Worm (Caenorhabditis elegans) whole organism, late embryonic: ENCODE results near the gene T22D1.18.
A peak's percentile ranks its signal among the peaks of the same experiment; 100 is the strongest.

Experiments used
- C08G9.2 ChIP-seq: sonication (generic microtip); optimal IDR thresholded peaks from 2 replicates; lab custom pipeline; 2016; ENCODE audit warnings: mild to moderate bottlenecking, missing genetic modification characterization, moderate library complexity, missing compliant biosample characterization
- F13H6.1 ChIP-seq: sonication (generic microtip); optimal IDR thresholded peaks from 2 replicates; lab custom pipeline; 2016; ENCODE audit warnings: missing genetic modification characterization, missing compliant biosample characterization
- K09A11.1 ChIP-seq: sonication (generic microtip); optimal IDR thresholded peaks from 2 replicates; lab custom pipeline; 2017; ENCODE audit warnings: antibody characterized with exemption, mild to moderate bottlenecking, missing genetic modification characterization, missing compliant biosample characterization; ENCODE audit not compliant: insufficient read depth
- T23F11.4 ChIP-seq: fragments of 200-800 bp; sonication (Bioruptor generic); optimal IDR thresholded peaks from 2 replicates; lab custom pipeline; 2018; ENCODE audit warnings: mild to moderate bottlenecking, missing genetic modification characterization, missing compliant biosample characterization
- ahr-1 ChIP-seq: sonication (generic microtip); optimal IDR thresholded peaks from 2 replicates; lab custom pipeline; 2016; ENCODE audit warnings: missing genetic modification characterization, missing compliant biosample characterization
- ama-1 ChIP-seq: fragments of 150-350 bp; optimal IDR thresholded peaks from 2 replicates; lab custom pipeline; 2014
- ceh-14 ChIP-seq: sonication (generic microtip); optimal IDR thresholded peaks from 2 replicates; lab custom pipeline; 2016; ENCODE audit warnings: missing genotype, missing genetic modification characterization, missing compliant biosample characterization
- ceh-19 ChIP-seq: fragments of 200-800 bp; sonication (Bioruptor generic); optimal IDR thresholded peaks from 2 replicates; lab custom pipeline; 2018; ENCODE audit warnings: mild to moderate bottlenecking, missing genetic modification characterization, missing compliant biosample characterization
- ceh-2 ChIP-seq: sonication (generic microtip); optimal IDR thresholded peaks from 2 replicates; lab custom pipeline; 2016; ENCODE audit warnings: missing genotype, missing genetic modification characterization, missing compliant biosample characterization
- ceh-31 ChIP-seq: sonication (generic microtip); optimal IDR thresholded peaks from 2 replicates; lab custom pipeline; 2016; ENCODE audit warnings: missing genetic modification characterization, missing compliant biosample characterization
- ceh-6 ChIP-seq: fragments of 200-800 bp; sonication (Bioruptor generic); optimal IDR thresholded peaks from 2 replicates; lab custom pipeline; 2018; ENCODE audit warnings: mild to moderate bottlenecking, missing genetic modification characterization, missing compliant biosample characterization
- ets-4 ChIP-seq: sonication (generic microtip); optimal IDR thresholded peaks from 2 replicates; lab custom pipeline; 2016; ENCODE audit warnings: missing genetic modification characterization, missing compliant biosample characterization
- fkh-10 ChIP-seq: fragments of 150-350 bp; optimal IDR thresholded peaks from 2 replicates; lab custom pipeline; 2014; ENCODE audit warnings: missing biosample characterization, missing genetic modification reagents, missing genetic modification characterization
- fkh-6 ChIP-seq: sonication (generic microtip); optimal IDR thresholded peaks from 2 replicates; lab custom pipeline; 2016; ENCODE audit warnings: missing genetic modification characterization, missing compliant biosample characterization
- gmeb-2 ChIP-seq: sonication (generic microtip); optimal IDR thresholded peaks from 2 replicates; lab custom pipeline; 2016; ENCODE audit warnings: missing genetic modification characterization, inconsistent platforms, missing compliant biosample characterization
- hlh-13 ChIP-seq: fragments of 200-800 bp; sonication (Bioruptor generic); optimal IDR thresholded peaks from 2 replicates; lab custom pipeline; 2018; ENCODE audit warnings: mild to moderate bottlenecking, missing genetic modification characterization, missing compliant biosample characterization
- hlh-15 ChIP-seq: sonication (generic microtip); optimal IDR thresholded peaks from 2 replicates; lab custom pipeline; 2016; ENCODE audit warnings: missing genetic modification characterization, missing compliant biosample characterization
- hlh-30 ChIP-seq: sonication (generic microtip); optimal IDR thresholded peaks from 2 replicates; lab custom pipeline; 2017; ENCODE audit warnings: antibody characterized with exemption, missing genetic modification characterization, missing compliant biosample characterization; ENCODE audit not compliant: insufficient read depth
- hlh-6 ChIP-seq: sonication (generic microtip); optimal IDR thresholded peaks from 2 replicates; lab custom pipeline; 2016; ENCODE audit warnings: missing genotype, missing genetic modification characterization, missing compliant biosample characterization
- lim-6 ChIP-seq: sonication (generic microtip); optimal IDR thresholded peaks from 2 replicates; lab custom pipeline; 2016; ENCODE audit warnings: missing genetic modification characterization, missing compliant biosample characterization
- lin-11 ChIP-seq: fragments of 200-800 bp; sonication (Bioruptor generic); optimal IDR thresholded peaks from 2 replicates; lab custom pipeline; 2018; ENCODE audit warnings: mild to moderate bottlenecking, missing genetic modification characterization, missing compliant biosample characterization
- madf-2 ChIP-seq: sonication (generic microtip); optimal IDR thresholded peaks from 2 replicates; lab custom pipeline; 2017; ENCODE audit warnings: missing genetic modification characterization, missing compliant biosample characterization
- mec-3 ChIP-seq: sonication (generic microtip); optimal IDR thresholded peaks from 2 replicates; lab custom pipeline; 2016; ENCODE audit warnings: borderline replicate concordance, missing genetic modification characterization, missing compliant biosample characterization
- npax-4 ChIP-seq: sonication (generic microtip); optimal IDR thresholded peaks from 2 replicates; lab custom pipeline; 2016; ENCODE audit warnings: missing genetic modification characterization, missing compliant biosample characterization
- pros-1 ChIP-seq: fragments of 150-350 bp; optimal IDR thresholded peaks from 2 replicates; lab custom pipeline; 2014; ENCODE audit warnings: missing biosample characterization, missing genetic modification reagents, missing genetic modification characterization
- ref-2 ChIP-seq: sonication (generic microtip); optimal IDR thresholded peaks from 2 replicates; lab custom pipeline; 2016; ENCODE audit warnings: missing genetic modification characterization, missing compliant biosample characterization
- sox-2 ChIP-seq: fragments of 200-800 bp; sonication (Bioruptor generic); IDR thresholded peaks from 2 replicates; pipeline ENCODE4 v1.3.6; 2022; ENCODE audit warnings: missing genetic modification reagents, missing genetic modification characterization, missing compliant biosample characterization
- syd-9 ChIP-seq: sonication (generic microtip); optimal IDR thresholded peaks from 2 replicates; lab custom pipeline; 2016; ENCODE audit warnings: mild to moderate bottlenecking, missing genetic modification characterization, moderate library complexity, missing compliant biosample characterization
- unc-3 ChIP-seq, 2 experiments: fragments of 200-800 bp in 1 of 2; sonication (Bioruptor generic) in 1 of 2; sonication (generic microtip) in 1 of 2; conservative IDR thresholded peaks in 1 of 2; optimal IDR thresholded peaks in 1 of 2; 2 replicates each; pipeline versions ENCODE4 v1.3.6 to Lab custom; 2016 to 2022; ENCODE audit warnings: missing compliant biosample characterization in 2 of 2, missing genetic modification characterization in 2 of 2, missing genetic modification reagents in 1 of 2
- unc-42 ChIP-seq: sonication (generic microtip); optimal IDR thresholded peaks from 2 replicates; lab custom pipeline; 2016; ENCODE audit warnings: missing genotype, missing genetic modification characterization, missing compliant biosample characterization
- ztf-16 ChIP-seq: sonication (generic microtip); optimal IDR thresholded peaks from 2 replicates; lab custom pipeline; 2017; ENCODE audit warnings: missing genetic modification characterization, missing compliant biosample characterization

T22D1.18 gene

DNA sequence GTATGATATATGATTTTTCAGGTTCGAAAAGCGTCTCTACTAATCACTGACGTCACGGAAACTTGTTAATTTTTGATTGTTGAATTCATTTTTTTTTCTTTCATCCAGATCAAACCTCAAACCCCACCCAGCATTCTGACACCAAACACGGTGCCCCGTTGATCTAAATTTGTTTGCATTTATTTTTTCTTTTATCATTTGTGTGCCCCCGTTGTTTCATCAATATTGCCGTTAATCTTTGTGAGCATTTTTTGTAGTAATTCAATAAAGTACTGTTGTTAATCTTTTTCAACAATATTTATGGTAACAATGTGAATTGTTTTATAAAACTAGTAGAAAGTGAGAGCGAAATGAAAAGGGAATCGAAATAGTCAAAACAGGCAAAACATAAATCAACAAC, 3.1 kb downstream of the T22D1.18 start:
- TF ChIP-seq hlh-15 (tag; lab: Kevin White, UChicago) = no peak
- TF ChIP-seq ztf-16 = no peak
- TF ChIP-seq sox-2 (GFP tag; lab: Robert Waterston, UW) = no peak
- no peak for TF ChIP-seq ama-1 (lab: Kevin White, UChicago)
- TF ChIP-seq F13H6.1 (tag; lab: Kevin White, UChicago) = no peak
- TF ChIP-seq hlh-30 (tag; lab: Kevin White, UChicago) = no peak
- no peak for TF ChIP-seq hlh-13 (GFP tag; lab: Kevin White, UChicago)
- no peak for TF ChIP-seq pros-1
- TF ChIP-seq ets-4 (tag; lab: Kevin White, UChicago) = no peak
- TF ChIP-seq ref-2 (tag; lab: Kevin White, UChicago) = no peak
- no peak for TF ChIP-seq lim-6 (tag; lab: Kevin White, UChicago)
- TF ChIP-seq K09A11.1 (tag; lab: Kevin White, UChicago) = no peak
- no peak for TF ChIP-seq gmeb-2 (tag; lab: Kevin White, UChicago)

DNA sequence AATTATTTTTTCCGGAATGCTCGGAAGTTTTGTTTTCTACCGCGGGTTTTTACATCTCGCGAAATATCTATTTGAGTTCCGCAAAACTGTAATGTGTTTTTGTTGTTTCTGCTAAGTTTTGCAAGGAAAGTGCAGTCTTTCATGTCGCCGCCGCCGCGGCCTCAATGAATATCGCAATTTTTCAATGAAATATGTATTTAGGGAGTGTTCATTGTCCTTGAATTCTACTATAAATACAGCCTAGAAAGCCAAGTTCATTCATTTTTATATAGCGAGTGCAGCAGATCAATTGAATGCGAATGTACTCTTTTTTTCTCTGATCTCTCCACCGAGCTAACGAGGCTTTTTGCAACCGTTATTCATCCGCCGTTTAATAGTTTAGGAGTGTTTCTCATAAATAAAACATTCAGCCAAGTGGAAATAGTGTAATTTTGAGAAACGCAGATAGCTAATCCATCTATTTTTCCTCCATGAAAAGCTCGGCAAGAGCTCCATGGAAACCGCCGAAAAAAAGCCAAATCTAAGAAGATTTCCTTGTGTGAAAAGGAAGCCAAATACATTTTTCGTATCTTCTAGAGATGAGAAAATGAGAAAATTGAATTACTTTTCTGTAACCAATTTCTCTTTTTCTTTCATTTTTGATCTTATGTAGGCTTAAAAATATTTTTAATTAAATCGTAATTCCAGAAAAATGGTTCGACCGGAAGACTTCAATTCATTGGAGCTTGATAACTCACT, 6.9 kb downstream of the T22D1.18 start, which contains the start of gene T22D1.3:
T22D1.3 (plus strand) TSS at position 688 of the 738 bp plus-strand sequence.
- no peak for TF ChIP-seq unc-42 (tag; lab: Kevin White, UChicago)
- no peak for TF ChIP-seq hlh-13 (GFP tag; lab: Kevin White, UChicago)
- TF ChIP-seq ama-1 (lab: Kevin White, UChicago) = peak; percentile 28
- TF ChIP-seq T23F11.4 (GFP tag; lab: Kevin White, UChicago) = no peak

DNA sequence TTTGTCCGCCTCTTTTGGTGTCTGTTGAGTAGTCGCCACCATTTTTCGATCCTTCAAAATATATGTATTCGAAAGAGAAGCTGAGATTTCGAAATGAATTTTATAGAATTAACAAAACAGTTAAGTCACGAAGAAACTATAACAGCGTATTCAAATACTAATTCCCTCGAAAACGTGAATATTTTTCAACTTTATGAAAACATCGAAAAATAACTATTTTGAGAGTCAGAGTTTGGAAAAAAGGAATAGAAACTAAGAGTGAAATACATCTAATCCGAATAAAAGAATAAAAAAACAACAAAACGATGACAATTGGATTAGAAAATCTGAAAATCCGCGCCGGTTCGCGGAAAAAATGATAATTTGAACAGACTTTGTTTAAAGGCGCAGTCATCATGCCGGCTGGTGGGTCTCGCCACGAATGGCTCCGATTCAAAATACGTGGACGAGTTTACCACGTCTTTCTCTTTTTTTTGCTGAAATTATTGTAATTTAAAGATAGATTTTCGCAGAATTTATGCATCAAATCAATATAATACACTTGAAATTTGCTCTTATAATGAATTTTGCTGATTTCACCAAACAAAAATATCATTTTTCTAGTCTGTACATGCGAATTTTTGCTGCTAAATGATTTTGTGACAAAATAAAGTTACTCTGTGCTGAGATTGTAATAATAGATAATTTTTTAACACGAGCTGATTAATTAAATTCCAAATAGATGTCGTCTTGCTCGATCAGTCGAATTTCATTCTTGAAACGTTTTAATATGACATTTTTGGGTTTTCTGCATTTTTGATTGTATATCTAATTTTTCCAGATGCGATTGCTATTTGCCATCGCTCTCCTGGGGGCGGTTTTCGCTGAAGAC, 9.9 kb downstream of the T22D1.18 start, which contains the start of the genes rpn-1 and ribo-1:
rpn-1 (minus strand) TSS at position 51 of the 871 bp plus-strand sequence.
ribo-1 (plus strand) TSS at position 821 of the 871 bp plus-strand sequence.
- TF ChIP-seq ceh-2 (tag; lab: Kevin White, UChicago) (no peak), F13H6.1 (tag; lab: Kevin White, UChicago) (no peak), ceh-14 (no peak), fkh-6 (tag; lab: Kevin White, UChicago) (no peak), lim-6 (tag; lab: Kevin White, UChicago) (no peak)

DNA sequence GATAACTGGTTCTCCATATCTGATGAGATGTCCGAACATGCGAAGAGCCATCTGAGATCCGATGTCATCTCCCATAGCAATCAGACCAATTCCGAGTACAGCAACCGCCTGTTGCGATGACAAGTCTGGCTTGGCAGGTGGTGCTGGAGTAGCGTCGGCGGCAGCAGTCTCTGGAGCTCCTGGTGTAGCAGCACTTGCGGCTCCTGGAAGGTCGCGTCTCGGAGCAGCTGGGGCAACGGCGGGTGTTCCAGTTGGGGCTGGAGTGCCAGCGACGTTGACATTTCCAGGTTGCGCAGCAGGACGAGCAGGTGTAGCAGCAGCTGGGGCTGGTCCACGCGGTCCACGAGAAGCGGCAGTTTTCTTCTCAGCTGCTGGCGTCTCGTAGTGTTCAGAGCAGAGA, 12.5 kb downstream of the T22D1.18 start:
- no peak for TF ChIP-seq madf-2 (tag; lab: Kevin White, UChicago)
- TF ChIP-seq mec-3 (tag; lab: Kevin White, UChicago) = peak; percentile 24
- TF ChIP-seq C08G9.2 (tag; lab: Kevin White, UChicago) = peak; percentile 28

DNA sequence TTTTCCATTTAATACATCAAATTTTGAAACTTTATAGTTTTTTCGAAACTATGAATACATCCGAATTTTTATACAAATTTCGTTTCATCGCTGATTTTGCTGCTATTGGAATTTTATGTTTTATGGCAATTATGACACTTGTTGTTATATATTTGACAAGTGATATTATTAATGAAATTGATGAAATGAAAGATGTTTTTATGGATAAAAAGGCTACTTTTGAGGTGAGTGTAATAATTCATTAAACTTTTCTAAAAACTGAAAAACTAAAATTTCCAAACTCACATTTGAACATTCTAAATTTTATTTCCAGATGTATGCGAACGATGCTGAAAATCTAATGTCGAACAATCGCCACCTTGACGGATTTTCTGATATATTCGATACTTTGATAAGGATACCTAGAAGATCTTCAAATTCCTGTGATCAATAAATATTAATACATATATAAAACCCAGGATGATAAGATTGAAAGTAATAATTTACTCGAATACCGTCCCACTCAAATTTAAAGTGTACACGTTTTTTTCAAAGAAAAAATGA, 13.9 kb downstream of the T22D1.18 start, which contains the start of the genes T22D1.17 and T22D1.8:
T22D1.17 (plus strand) TSS at position 51 of the 543 bp plus-strand sequence.
T22D1.8 (minus strand) TSS at position 402 of the 543 bp plus-strand sequence.
- no peak for TF ChIP-seq lin-11 (tag; lab: Kevin White, UChicago)
- TF ChIP-seq hlh-6 (tag; lab: Kevin White, UChicago) = no peak
- TF ChIP-seq ahr-1 (tag; lab: Kevin White, UChicago) = no peak
- TF ChIP-seq fkh-6 (tag; lab: Kevin White, UChicago) = no peak
- no peak for TF ChIP-seq ceh-6
- TF ChIP-seq npax-4 (tag; lab: Kevin White, UChicago) = no peak

DNA sequence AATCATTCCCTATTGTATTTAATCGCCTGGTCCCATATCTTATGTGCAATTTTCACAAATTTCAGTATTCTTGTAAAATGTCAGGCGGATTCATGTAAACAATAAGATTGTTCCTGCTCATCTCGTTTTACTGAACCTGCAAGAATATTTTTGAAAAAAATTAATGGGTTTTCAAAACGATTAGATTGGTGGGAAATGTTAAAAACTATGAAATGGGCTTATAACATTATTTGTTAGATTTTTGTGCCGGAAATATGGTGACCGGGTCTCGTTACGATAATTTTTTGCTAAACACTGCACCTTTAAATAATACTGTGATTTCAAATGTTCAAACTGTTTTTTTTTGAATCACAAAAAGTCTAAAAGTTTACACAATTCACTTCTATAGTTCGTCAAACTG, 14.5 kb downstream of the T22D1.18 start:
- TF ChIP-seq madf-2 (tag; lab: Kevin White, UChicago) = no peak
- TF ChIP-seq syd-9 (tag; lab: Kevin White, UChicago) = no peak
- TF ChIP-seq ceh-31 (tag; lab: Kevin White, UChicago) = no peak
- no peak for TF ChIP-seq unc-42 (tag; lab: Kevin White, UChicago)
- no peak for TF ChIP-seq sox-2 (GFP tag; lab: Robert Waterston, UW)
- TF ChIP-seq unc-3 (GFP tag; conservative IDR thresholded peaks at IDR 0.05; lab: Robert Waterston, UW) = no peak
- no peak for TF ChIP-seq unc-3 (tag; optimal IDR thresholded peaks at IDR 0.05; lab: Kevin White, UChicago)
- TF ChIP-seq fkh-10 = no peak
- TF ChIP-seq ceh-19 (GFP tag; lab: Kevin White, UChicago) = no peak
- TF ChIP-seq ceh-6 = no peak
- TF ChIP-seq, all 69 proteins: peak for 0
